Worm (Caenorhabditis elegans): ENCODE data around the gene clec-42.

The clec-42 gene

DNA sequence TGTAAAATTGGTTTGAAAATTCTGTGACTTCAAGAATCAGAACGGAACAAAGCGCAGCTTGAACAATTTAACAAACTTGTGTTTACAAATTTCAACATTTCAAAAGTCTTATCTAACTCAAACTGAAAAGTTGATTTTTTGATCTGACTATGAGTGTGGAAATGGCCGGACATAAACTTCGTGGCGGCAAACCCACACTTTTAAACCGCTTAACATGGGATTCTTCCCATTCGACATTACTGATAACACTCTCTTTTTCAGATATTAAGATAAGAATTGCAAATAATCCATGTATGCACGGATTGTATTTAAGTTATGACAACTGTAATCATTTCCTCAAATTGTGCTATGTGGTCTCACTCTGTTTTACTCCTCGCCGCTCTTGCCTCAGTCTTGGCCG is at the start of gene clec-42:
clec-42 (plus strand) TSS at position 285 of the 400 bp plus-strand sequence.
- TF ChIP-seq B0035.1 (tag; optimal IDR thresholded peaks at IDR 0.05) = no peak

DNA sequence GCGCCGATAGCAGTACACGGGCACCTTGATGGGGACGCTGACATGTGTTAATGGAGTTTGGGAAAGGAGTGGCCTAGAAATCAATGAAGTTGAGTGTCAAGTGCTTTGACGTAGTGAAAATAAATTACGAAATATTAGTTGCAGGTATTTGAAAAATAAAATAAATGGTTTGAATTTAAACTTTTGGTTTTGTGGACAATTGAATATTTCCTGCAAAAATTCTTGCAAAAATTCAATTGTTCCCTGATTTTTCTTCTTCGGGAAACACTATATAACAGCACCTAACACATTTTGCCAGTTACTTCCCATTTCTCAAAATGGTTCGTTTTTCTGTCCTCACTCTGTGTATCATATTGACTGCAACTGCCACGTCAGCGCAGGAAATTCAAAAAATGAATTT is 48.7 kb upstream of the clec-42 start, which contains the start of gene Y37H2A.13:
Y37H2A.13 (plus strand) TSS at position 301 of the 400 bp plus-strand sequence.
- TF ChIP-seq ZK185.1 (tag; optimal IDR thresholded peaks at IDR 0.05; ENCODE audit: poor library complexity, severe bottlenecking) = no peak
- no peak for TF ChIP-seq egl-18 (GFP tag; IDR thresholded peaks at IDR 0.05)
- TF ChIP-seq F57C9.4 (tag; optimal IDR thresholded peaks at IDR 0.05) = no peak
- TF ChIP-seq ceh-91 (GFP tag; IDR thresholded peaks at IDR 0.05) = no peak
- no peak for TF ChIP-seq C06A6.2 (GFP tag; conservative IDR thresholded peaks at IDR 0.05)
- no peak for TF ChIP-seq D2030.7 (GFP tag; IDR thresholded peaks at IDR 0.05)
- no peak for TF ChIP-seq hmg-20 (GFP tag; IDR thresholded peaks at IDR 0.05)
- TF ChIP-seq C17E4.6 (GFP tag; IDR thresholded peaks at IDR 0.05) = no peak
- TF ChIP-seq hrde-1 (tag; optimal IDR thresholded peaks at IDR 0.05; ENCODE audit: borderline replicate concordance) = no peak
- no peak for TF ChIP-seq ceh-58 (GFP tag; IDR thresholded peaks at IDR 0.05)
- no peak for TF ChIP-seq xnd-1 (tag; optimal IDR thresholded peaks at IDR 0.05)
- TF ChIP-seq chd-7 (tag; optimal IDR thresholded peaks at IDR 0.05) = no peak
- no peak for TF ChIP-seq gei-17 (GFP tag; optimal IDR thresholded peaks at IDR 0.05)
- no peak for TF ChIP-seq akir-1 (GFP tag; optimal IDR thresholded peaks at IDR 0.05)
- no peak for TF ChIP-seq sdz-38 (tag; optimal IDR thresholded peaks at IDR 0.05)
- TF ChIP-seq F22D6.2 (tag; optimal IDR thresholded peaks at IDR 0.05) = no peak
- no peak for TF ChIP-seq attf-3 (GFP tag; conservative IDR thresholded peaks at IDR 0.05)
- no peak for TF ChIP-seq rpc-1 (optimal IDR thresholded peaks at IDR 0.05)
- TF ChIP-seq rpc-1 (tag; optimal IDR thresholded peaks at IDR 0.05) = no peak
- TF ChIP-seq zfh-2 (GFP tag; conservative IDR thresholded peaks at IDR 0.05) = no peak

DNA sequence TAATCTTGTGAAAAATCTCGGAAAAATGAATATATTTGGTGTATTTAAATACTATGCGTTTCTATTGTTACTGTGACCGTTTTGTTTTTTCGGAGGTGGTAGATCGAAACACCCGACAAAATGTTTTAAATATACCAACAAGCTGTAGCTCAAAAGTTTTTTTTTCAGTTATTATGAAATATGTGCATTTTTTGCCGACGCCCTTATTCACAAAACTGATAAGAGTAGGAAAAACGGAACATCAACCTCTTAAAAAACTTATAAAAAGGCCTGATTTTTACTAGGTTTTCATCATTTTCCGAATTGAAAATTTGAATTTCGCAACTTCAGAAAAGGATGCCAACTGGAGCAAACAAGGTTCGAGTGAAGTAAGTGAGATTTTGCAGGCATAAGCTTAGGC is 47.8 kb upstream of the clec-42 start, which contains the start of gene Y37H2A.14:
Y37H2A.14 (plus strand) TSS at position 301 of the 400 bp plus-strand sequence.
- no peak for TF ChIP-seq cebp-1 (GFP tag; IDR thresholded peaks at IDR 0.05)
- peak; percentile 77 for TF ChIP-seq cebp-1 (tag; optimal IDR thresholded peaks at IDR 0.05)
- TF ChIP-seq nfya-1 (tag; optimal IDR thresholded peaks at IDR 0.05; ENCODE audit: borderline replicate concordance, insufficient read depth) = no peak
- no peak for TF ChIP-seq let-607 (tag; optimal IDR thresholded peaks at IDR 0.05)

DNA sequence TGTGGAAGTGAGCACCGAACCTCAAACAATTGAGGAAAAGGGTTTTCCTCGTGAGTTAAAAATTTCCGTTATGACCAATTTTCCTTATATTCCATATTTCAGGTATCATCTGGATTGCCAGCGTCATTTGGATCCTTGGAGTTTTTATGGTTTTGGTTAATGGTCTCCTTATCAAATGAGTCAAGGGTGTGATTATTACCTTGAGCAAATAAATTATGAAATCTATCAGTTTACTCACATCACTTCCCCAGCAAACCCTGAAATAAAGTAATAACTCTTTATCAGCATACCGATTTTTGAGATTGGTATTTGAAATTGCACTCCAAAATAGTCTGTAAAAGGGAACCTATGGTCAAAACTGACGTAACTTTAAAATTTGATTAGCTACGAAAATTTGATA is 46.8 kb upstream of the clec-42 start:
- TF ChIP-seq aptf-2 (GFP tag; conservative IDR thresholded peaks at IDR 0.05) (no peak), bed-1 (GFP tag; IDR thresholded peaks at IDR 0.05) (no peak), tlf-1 (GFP tag; optimal IDR thresholded peaks at IDR 0.05) (no peak), lsy-27 (tag; optimal IDR thresholded peaks at IDR 0.05; ENCODE audit: borderline replicate concordance, insufficient read depth) (no peak), unc-130 (GFP tag; optimal IDR thresholded peaks at IDR 0.05) (no peak), lir-1 (GFP tag; conservative IDR thresholded peaks at IDR 0.05) (no peak), athp-1 (tag; optimal IDR thresholded peaks at IDR 0.05) (no peak), Y53F4B.3 (GFP tag; IDR thresholded peaks at IDR 0.05) (no peak), rec-8 (tag; optimal IDR thresholded peaks at IDR 0.05) (no peak)
